Fruit fly (Drosophila melanogaster) whole organism, embryonic: ENCODE measurements around the gene h-cup.

Experiments
- C15 ChIP-seq: fragments of 200-800 bp; sonication (Bioruptor generic); IDR thresholded peaks from 3 replicates; pipeline ENCODE4 v1.3.6; 2022; ENCODE audit warnings: missing biosample characterization, missing genetic modification characterization
- CG10654 ChIP-seq: fragments of 200-800 bp; sonication (Bioruptor generic); optimal IDR thresholded peaks from 2 replicates; lab custom pipeline; 2016; ENCODE audit warnings: missing biosample characterization, missing genetic modification characterization
- CG11085 ChIP-seq: fragments of 200-800 bp; sonication (Bioruptor generic); IDR thresholded peaks from 2 replicates; pipeline ENCODE4 v1.3.6; 2022; ENCODE audit warnings: missing biosample characterization, missing genetic modification characterization
- CG11247 ChIP-seq: fragments of 200-800 bp; sonication (Bioruptor generic); IDR thresholded peaks from 2 replicates; pipeline ENCODE4 v1.3.6; 2022; ENCODE audit warnings: missing biosample characterization, missing genetic modification characterization
- CG14710 ChIP-seq: fragments of 200-800 bp; sonication (Bioruptor generic); optimal IDR thresholded peaks from 3 replicates; lab custom pipeline; 2019; ENCODE audit warnings: missing biosample characterization, mild to moderate bottlenecking, missing genetic modification characterization, moderate library complexity
- CG16815 ChIP-seq: fragments of 200-800 bp; sonication (Bioruptor generic); optimal IDR thresholded peaks from 3 replicates; lab custom pipeline; 2017; ENCODE audit warnings: missing biosample characterization, mild to moderate bottlenecking, missing genetic modification characterization
- CG17385 ChIP-seq: fragments of 200-800 bp; sonication (Bioruptor generic); optimal IDR thresholded peaks from 3 replicates; lab custom pipeline; 2018; ENCODE audit warnings: missing biosample characterization, mild to moderate bottlenecking, missing genetic modification characterization
- CG2202 ChIP-seq: fragments of 200-800 bp; sonication (Bioruptor generic); optimal IDR thresholded peaks from 2 replicates; lab custom pipeline; 2018; ENCODE audit warnings: missing biosample characterization, mild to moderate bottlenecking, missing genetic modification characterization
- CG32532 ChIP-seq: fragments of 200-800 bp; sonication (Bioruptor generic); IDR thresholded peaks from 2 replicates; pipeline ENCODE4 v1.3.6; 2022; ENCODE audit warnings: missing biosample characterization, missing genetic modification characterization
- CG32772 ChIP-seq: fragments of 200-800 bp; sonication (Bioruptor generic); IDR thresholded peaks from 2 replicates; pipeline ENCODE4 v1.3.6; 2022; ENCODE audit warnings: missing biosample characterization, missing genetic modification characterization
- CG3847 ChIP-seq: fragments of 200-800 bp; sonication (Bioruptor generic); IDR thresholded peaks from 2 replicates; pipeline ENCODE4 v1.3.6; 2022; ENCODE audit warnings: missing biosample characterization, missing genetic modification characterization
- CG6683 ChIP-seq: fragments of 200-800 bp; sonication (Bioruptor generic); optimal IDR thresholded peaks from 2 replicates; lab custom pipeline; 2017; ENCODE audit warnings: missing biosample characterization, mild to moderate bottlenecking, missing genetic modification characterization, missing genetic modification reagents
- CG6854 ChIP-seq: fragments of 200-800 bp; sonication (Bioruptor generic); optimal IDR thresholded peaks from 3 replicates; lab custom pipeline; 2017; ENCODE audit warnings: missing biosample characterization, mild to moderate bottlenecking, missing genetic modification characterization
- CG7556 ChIP-seq: fragments of 200-800 bp; sonication (Bioruptor generic); optimal IDR thresholded peaks from 2 replicates; lab custom pipeline; 2017; ENCODE audit warnings: missing biosample characterization, mild to moderate bottlenecking, missing genetic modification characterization
- D19B ChIP-seq: fragments of 200-800 bp; sonication (Bioruptor generic); optimal IDR thresholded peaks from 2 replicates; lab custom pipeline; 2017; ENCODE audit warnings: missing biosample characterization, mild to moderate bottlenecking, missing genetic modification characterization
- Drgx ChIP-seq: fragments of 200-800 bp; sonication (Bioruptor generic); IDR thresholded peaks from 2 replicates; pipeline ENCODE4 v1.3.6; 2022; ENCODE audit warnings: missing biosample characterization, missing genetic modification characterization
- Fer1 ChIP-seq: fragments of 200-800 bp; sonication (Bioruptor generic); optimal IDR thresholded peaks from 2 replicates; lab custom pipeline; 2017; ENCODE audit warnings: missing biosample characterization, mild to moderate bottlenecking, missing genetic modification characterization
- H15 ChIP-seq: fragments of 200-800 bp; sonication (Bioruptor generic); IDR thresholded peaks from 3 replicates; pipeline ENCODE4 v1.3.6; 2022; ENCODE audit warnings: missing biosample characterization, missing genetic modification characterization
- H2.0 ChIP-seq: fragments of 200-800 bp; sonication (Bioruptor generic); IDR thresholded peaks from 2 replicates; pipeline ENCODE4 v1.3.6; 2022; ENCODE audit warnings: missing biosample characterization, missing genetic modification characterization
- Hey ChIP-seq: fragments of 200-800 bp; sonication (Bioruptor generic); optimal IDR thresholded peaks from 3 replicates; lab custom pipeline; 2018; ENCODE audit warnings: missing biosample characterization, mild to moderate bottlenecking, missing genetic modification characterization
- Hr51 ChIP-seq, 2 experiments: fragments of 200-800 bp; sonication (Bioruptor generic); optimal IDR thresholded peaks; 2 replicates in 1 of 2; 3 replicates in 1 of 2; lab custom pipeline; 2016 to 2018; ENCODE audit warnings: missing biosample characterization in 2 of 2, missing genetic modification characterization in 2 of 2, mild to moderate bottlenecking in 1 of 2, moderate library complexity in 1 of 2
- Lim3 ChIP-seq: fragments of 200-800 bp; sonication (Bioruptor generic); IDR thresholded peaks from 2 replicates; pipeline ENCODE4 v1.3.6; 2022; ENCODE audit warnings: missing biosample characterization, missing genetic modification characterization
- NfI ChIP-seq: fragments of 200-800 bp; sonication (Bioruptor generic); optimal IDR thresholded peaks from 3 replicates; lab custom pipeline; 2018; ENCODE audit warnings: missing biosample characterization, mild to moderate bottlenecking, missing genetic modification characterization, moderate library complexity
- Ravus ChIP-seq: fragments of 200-800 bp; sonication (Bioruptor generic); IDR thresholded peaks from 2 replicates; pipeline ENCODE4 v1.3.6; 2022; ENCODE audit warnings: missing biosample characterization, missing genetic modification characterization
- Tbp ChIP-seq: fragments of >200 bp; optimal IDR thresholded peaks from 2 replicates; lab custom pipeline; 2018; ENCODE audit warnings: missing biosample characterization, missing genetic modification characterization
- Vsx1 ChIP-seq: fragments of 200-800 bp; sonication (Bioruptor generic); optimal IDR thresholded peaks from 2 replicates; lab custom pipeline; 2017; ENCODE audit warnings: missing biosample characterization, mild to moderate bottlenecking, missing genetic modification characterization, missing genetic modification reagents
- Xrp1 ChIP-seq: fragments of 200-800 bp; sonication (Bioruptor generic); IDR thresholded peaks from 2 replicates; pipeline ENCODE4 v1.3.6; 2022; ENCODE audit warnings: missing biosample characterization, missing genetic modification characterization
- ara ChIP-seq: fragments of 200-800 bp; sonication (Bioruptor generic); IDR thresholded peaks from 2 replicates; pipeline ENCODE4 v1.3.6; 2022; ENCODE audit warnings: missing biosample characterization, missing genetic modification characterization
- bab2 ChIP-seq: fragments of 200-800 bp; sonication (Bioruptor generic); optimal IDR thresholded peaks from 2 replicates; lab custom pipeline; 2016; ENCODE audit warnings: missing biosample characterization, missing genetic modification characterization
- chif ChIP-seq, 2 experiments: fragments of 200-800 bp; sonication (Bioruptor generic); optimal IDR thresholded peaks; 3 replicates each; lab custom pipeline; 2016; ENCODE audit warnings: missing biosample characterization in 2 of 2, missing genetic modification characterization in 2 of 2
- ci ChIP-seq: fragments of 200-800 bp; sonication (Bioruptor generic); IDR thresholded peaks from 3 replicates; pipeline ENCODE4 v1.3.6; 2022; ENCODE audit warnings: missing biosample characterization, missing genetic modification characterization
- cwo ChIP-seq: fragments of 200-800 bp; sonication (Bioruptor generic); optimal IDR thresholded peaks from 3 replicates; lab custom pipeline; 2017; ENCODE audit warnings: missing biosample characterization, missing genetic modification characterization, mild to moderate bottlenecking, moderate library complexity, missing genetic modification reagents
- dimm ChIP-seq: fragments of 200-800 bp; sonication (Bioruptor generic); IDR thresholded peaks from 2 replicates; pipeline ENCODE4 v1.3.6; 2022; ENCODE audit warnings: missing biosample characterization, missing genetic modification characterization
- ems ChIP-seq: fragments of 200-800 bp; sonication (Bioruptor generic); optimal IDR thresholded peaks from 3 replicates; lab custom pipeline; 2016; ENCODE audit warnings: missing biosample characterization, missing genetic modification characterization
- ftz-f1 ChIP-seq: fragments of 200-800 bp; sonication (Bioruptor generic); optimal IDR thresholded peaks from 2 replicates; lab custom pipeline; 2016; ENCODE audit warnings: missing biosample characterization, missing genetic modification characterization
- gt ChIP-seq: fragments of 200-800 bp; sonication (Bioruptor generic); IDR thresholded peaks from 2 replicates; pipeline ENCODE4 v1.3.6; 2022; ENCODE audit warnings: missing biosample characterization, missing genetic modification characterization
- hb ChIP-seq: fragments of 200-800 bp; sonication (Bioruptor generic); IDR thresholded peaks from 3 replicates; pipeline ENCODE4 v1.3.6; 2022; ENCODE audit warnings: missing biosample characterization, missing genetic modification characterization; ENCODE audit not compliant: partially characterized antibody
- hbn ChIP-seq: fragments of 200-800 bp; sonication (Bioruptor generic); IDR thresholded peaks from 2 replicates; pipeline ENCODE4 v1.3.6; 2022; ENCODE audit warnings: missing biosample characterization, missing genetic modification characterization; ENCODE audit not compliant: partially characterized antibody
- mirr ChIP-seq: fragments of 200-800 bp; sonication (Bioruptor generic); optimal IDR thresholded peaks from 3 replicates; lab custom pipeline; 2018; ENCODE audit warnings: missing biosample characterization, mild to moderate bottlenecking, missing genetic modification characterization
- nau ChIP-seq: fragments of 200-800 bp; sonication (Bioruptor generic); optimal IDR thresholded peaks from 3 replicates; lab custom pipeline; 2017; ENCODE audit warnings: missing biosample characterization, mild to moderate bottlenecking, missing genetic modification characterization, missing genetic modification reagents
- org-1 ChIP-seq: fragments of 200-800 bp; sonication (Bioruptor generic); optimal IDR thresholded peaks from 2 replicates; lab custom pipeline; 2017; ENCODE audit warnings: missing biosample characterization, missing genetic modification characterization
- phol ChIP-seq: fragments of 200-800 bp; sonication (Bioruptor generic); optimal IDR thresholded peaks from 3 replicates; lab custom pipeline; 2018; ENCODE audit warnings: missing biosample characterization, mild to moderate bottlenecking, missing genetic modification characterization, moderate library complexity
- prd ChIP-seq, 3 experiments: fragments of >200 bp in 2 of 3; fragments of 200-800 bp in 1 of 3; sonication (Bioruptor generic) in 1 of 3; optimal IDR thresholded peaks in 2 of 3; IDR thresholded peaks in 1 of 3; 2 replicates in 2 of 3; 3 replicates in 1 of 3; pipeline versions ENCODE4 v1.3.6 to Lab custom; 2017 to 2022; ENCODE audit warnings: missing biosample characterization in 1 of 3, missing genetic modification characterization in 1 of 3
- pzg ChIP-seq: fragments of 200-800 bp; sonication (Bioruptor generic); optimal IDR thresholded peaks from 3 replicates; lab custom pipeline; 2018; ENCODE audit warnings: missing biosample characterization, mild to moderate bottlenecking, missing genetic modification characterization, moderate library complexity
- shn ChIP-seq: fragments of 200-800 bp; sonication (Bioruptor generic); optimal IDR thresholded peaks from 3 replicates; lab custom pipeline; 2016; ENCODE audit warnings: missing biosample characterization, missing genetic modification characterization
- slbo ChIP-seq: fragments of 200-800 bp; sonication (Bioruptor generic); IDR thresholded peaks from 2 replicates; pipeline ENCODE4 v1.3.6; 2022; ENCODE audit warnings: missing biosample characterization, missing genetic modification characterization
- sug ChIP-seq: fragments of 200-800 bp; optimal IDR thresholded peaks from 2 replicates; lab custom pipeline; 2019; ENCODE audit warnings: missing biosample characterization, mild to moderate bottlenecking, missing genetic modification characterization, moderate library complexity
- unc-4 ChIP-seq: fragments of 200-800 bp; sonication (Bioruptor generic); IDR thresholded peaks from 2 replicates; pipeline ENCODE4 v1.3.6; 2022; ENCODE audit warnings: missing biosample characterization, missing genetic modification characterization; ENCODE audit not compliant: partially characterized antibody
- zen2 ChIP-seq: fragments of 200-800 bp; sonication (Bioruptor generic); IDR thresholded peaks from 3 replicates; pipeline ENCODE4 v1.3.6; 2022; ENCODE audit warnings: missing biosample characterization, missing genetic modification characterization; ENCODE audit not compliant: partially characterized antibody

The h-cup gene

dm6 chr3R:15408131-15408731, 25.5 kb upstream of the h-cup start, which contains the start of gene Atx2 (continued):
- TF ChIP-seq unc-4 (peak; percentile 94), CG32772 (GFP tag; lab: Robert Waterston, UW) (peak; percentile 35; the same call in 1 of the 2 replicates), Vsx1 (GFP tag; lab: Kevin White, UChicago) (no peak), org-1 (no peak), D19B (GFP tag; lab: Kevin White, UChicago) (no peak), bab2 (GFP tag; lab: Kevin White, UChicago) (peak; percentile 24), CG7556 (GFP tag; lab: Kevin White, UChicago) (no peak), zen2 (peak; percentile 87), CG14710 (tag; lab: Kevin White, UChicago) (peak; percentile 38), chif (GFP tag; optimal IDR thresholded peaks at IDR 0.05; lab: Kevin White, UChicago) (peak in 1 of 2 experiments; percentile 26), mirr (GFP tag; lab: Kevin White, UChicago) (peak; percentile 22), NfI (GFP tag; lab: Kevin White, UChicago) (peak; percentile 46), pzg (GFP tag; lab: Kevin White, UChicago) (peak; percentile 90), Hey (tag; lab: Kevin White, UChicago) (no peak), prd (optimal IDR thresholded peaks at IDR 0.05; lab: Kevin White, UChicago) (no peak), prd (GFP tag; IDR thresholded peaks at IDR 0.05; lab: Robert Waterston, UW) (0 out of 3 replicates have a peak, but pooled peaks have one; percentile 25), Lim3 (GFP tag; lab: Robert Waterston, UW) (no peak), Drgx (GFP tag; lab: Robert Waterston, UW) (no peak), CG11247 (GFP tag; lab: Robert Waterston, UW) (0 out of 2 replicates have a peak, but pooled peaks have one; percentile 14), slbo (GFP tag; lab: Robert Waterston, UW) (peak; percentile 66), phol (tag; lab: Kevin White, UChicago) (peak; percentile 43), CG6683 (no peak), hbn (GFP tag; lab: Robert Waterston, UW) (peak; percentile 93), ara (0 out of 2 replicates have a peak, but pooled peaks have one; percentile 21), Xrp1 (GFP tag; lab: Robert Waterston, UW) (peak; percentile 38), Hr51 (GFP tag; optimal IDR thresholded peaks at IDR 0.05; lab: Kevin White, UChicago) (peak in 1 of 2 experiments; percentile 51), nau (GFP tag; lab: Kevin White, UChicago) (no peak), ems (peak; percentile 27), H15 (GFP tag; lab: Robert Waterston, UW) (no peak), CG32532 (peak; percentile 21), CG16815 (GFP tag; lab: Kevin White, UChicago) (peak; percentile 20), Fer1 (peak; percentile 18), hb (peak; percentile 95), CG17385 (GFP tag; lab: Kevin White, UChicago) (no peak), ci (GFP tag; lab: Robert Waterston, UW) (peak; percentile 75; the same call in 2 of the 3 replicates), Tbp (GFP tag; lab: Kevin White, UChicago) (no peak), C15 (no peak), dimm (no peak), CG10654 (GFP tag; lab: Kevin White, UChicago) (peak; percentile 5), gt (GFP tag; lab: Robert Waterston, UW) (no peak), CG3847 (peak; percentile 66), ftz-f1 (peak; percentile 81), Ravus (GFP tag; lab: Robert Waterston, UW) (no peak), cwo (GFP tag; lab: Kevin White, UChicago) (no peak), CG6854 (GFP tag; lab: Kevin White, UChicago) (no peak), CG2202 (tag; lab: Kevin White, UChicago) (peak; percentile 24), sug (tag; lab: Kevin White, UChicago) (peak; percentile 30), H2.0 (peak; percentile 44), CG11085 (no peak), shn (peak; percentile 23)
